Worm (Caenorhabditis elegans) whole organism, young adult: ENCODE data around the gene vnut-1.

ENCODE experiments used
- B0035.1 ChIP-seq: sonication (generic microtip); optimal IDR thresholded peaks from 2 replicates; lab custom pipeline; 2016; ENCODE audit warnings: missing genetic modification characterization, mild to moderate bottlenecking, missing compliant biosample characterization, missing genotype, missing genetic modification reagents
- C06A6.2 ChIP-seq: fragments of 200-800 bp; sonication (Bioruptor generic); conservative IDR thresholded peaks from 2 replicates; pipeline ENCODE4 v1.3.6; 2022; ENCODE audit warnings: missing genetic modification characterization, missing compliant biosample characterization
- F39B2.1 ChIP-seq: fragments of 200-800 bp; sonication (Bioruptor generic); IDR thresholded peaks from 2 replicates; pipeline ENCODE4 v1.3.6; 2022; ENCODE audit warnings: missing genetic modification reagents, missing genetic modification characterization, missing compliant biosample characterization
- F52B5.7 ChIP-seq: sonication (generic microtip); optimal IDR thresholded peaks from 2 replicates; lab custom pipeline; 2016; ENCODE audit warnings: mild to moderate bottlenecking, missing genetic modification characterization, missing compliant biosample characterization
- F57A8.1 ChIP-seq: fragments of 200-800 bp; sonication (Bioruptor generic); optimal IDR thresholded peaks from 2 replicates; lab custom pipeline; 2018; ENCODE audit warnings: mild to moderate bottlenecking, missing genetic modification characterization, moderate library complexity, missing compliant biosample characterization
- F57C9.4 ChIP-seq: sonication (generic microtip); optimal IDR thresholded peaks from 2 replicates; lab custom pipeline; 2017; ENCODE audit warnings: mild to moderate bottlenecking, missing genetic modification characterization, missing compliant biosample characterization
- T07F8.4 ChIP-seq: sonication (generic microtip); optimal IDR thresholded peaks from 2 replicates; lab custom pipeline; 2016; ENCODE audit warnings: mild to moderate bottlenecking, missing genetic modification characterization, moderate library complexity, missing compliant biosample characterization
- Y53F4B.3 ChIP-seq: fragments of 200-800 bp; sonication (Bioruptor generic); IDR thresholded peaks from 2 replicates; pipeline ENCODE4 v1.3.6; 2022; ENCODE audit warnings: missing genetic modification reagents, missing genetic modification characterization, missing compliant biosample characterization
- Y67H2A.10 ChIP-seq: fragments of 200-800 bp; sonication (Bioruptor generic); conservative IDR thresholded peaks from 2 replicates; pipeline ENCODE4 v1.3.6; 2022; ENCODE audit warnings: missing genetic modification reagents, missing genetic modification characterization, missing compliant biosample characterization
- ZK185.1 ChIP-seq: sonication (generic microtip); optimal IDR thresholded peaks from 2 replicates; lab custom pipeline; 2016; ENCODE audit warnings: mild to moderate bottlenecking, missing genetic modification characterization, missing compliant biosample characterization; ENCODE audit not compliant: poor library complexity, severe bottlenecking
- akir-1 ChIP-seq: fragments of 200-800 bp; sonication (Bioruptor generic); optimal IDR thresholded peaks from 2 replicates; lab custom pipeline; 2018; ENCODE audit warnings: mild to moderate bottlenecking, missing genetic modification characterization, moderate library complexity, missing compliant biosample characterization
- ama-1 ChIP-seq, 3 experiments: fragments of 150-350 bp in 1 of 3; sonication (generic microtip) in 2 of 3; optimal IDR thresholded peaks; 2 replicates each; lab custom pipeline; 2014 to 2018; ENCODE audit warnings: missing biosample characterization in 2 of 3, missing genetic modification characterization in 2 of 3, missing genetic modification reagents in 2 of 3
- aptf-2 ChIP-seq: fragments of 200-800 bp; sonication (Bioruptor generic); conservative IDR thresholded peaks from 2 replicates; pipeline ENCODE4 v1.3.6; 2022; ENCODE audit warnings: missing genetic modification reagents, missing genetic modification characterization, missing compliant biosample characterization
- aptf-3 ChIP-seq: fragments of 200-800 bp; sonication (Bioruptor generic); IDR thresholded peaks from 2 replicates; pipeline ENCODE4 v1.3.6; 2022; ENCODE audit warnings: missing genetic modification characterization, missing compliant biosample characterization
- attf-6 ChIP-seq: fragments of 200-800 bp; sonication (Bioruptor generic); IDR thresholded peaks from 2 replicates; pipeline ENCODE4 v1.3.6; 2022; ENCODE audit warnings: missing genetic modification reagents, missing genetic modification characterization, missing compliant biosample characterization
- bed-1 ChIP-seq: fragments of 200-800 bp; sonication (Bioruptor generic); IDR thresholded peaks from 2 replicates; pipeline ENCODE4 v1.3.6; 2022; ENCODE audit warnings: missing genetic modification reagents, missing genetic modification characterization, missing compliant biosample characterization
- bed-2 ChIP-seq: fragments of 200-800 bp; sonication (Bioruptor generic); IDR thresholded peaks from 2 replicates; pipeline ENCODE4 v1.3.6; 2022; ENCODE audit warnings: missing genetic modification reagents, missing genetic modification characterization, missing compliant biosample characterization
- ccch-3 ChIP-seq: fragments of 200-800 bp; sonication (Bioruptor generic); optimal IDR thresholded peaks from 2 replicates; lab custom pipeline; 2018; ENCODE audit warnings: mild to moderate bottlenecking, missing genetic modification characterization, missing compliant biosample characterization
- cebp-1 ChIP-seq, 2 experiments: fragments of 200-800 bp in 1 of 2; sonication (Bioruptor generic) in 1 of 2; sonication (generic microtip) in 1 of 2; IDR thresholded peaks in 1 of 2; optimal IDR thresholded peaks in 1 of 2; 2 replicates each; pipeline versions ENCODE4 v1.3.6 to Lab custom; 2017 to 2022; ENCODE audit warnings: missing compliant biosample characterization in 2 of 2, missing genetic modification characterization in 2 of 2, mild to moderate bottlenecking in 1 of 2, missing genetic modification reagents in 1 of 2, moderate library complexity in 1 of 2
- ceh-40 ChIP-seq: fragments of 200-800 bp; sonication (Bioruptor generic); IDR thresholded peaks from 2 replicates; pipeline ENCODE4 v1.3.6; 2022; ENCODE audit warnings: missing genetic modification characterization, missing compliant biosample characterization
- ceh-91 ChIP-seq: fragments of 200-800 bp; sonication (Bioruptor generic); IDR thresholded peaks from 2 replicates; pipeline ENCODE4 v1.3.6; 2022; ENCODE audit warnings: missing genetic modification reagents, missing genetic modification characterization, missing compliant biosample characterization
- chd-7 ChIP-seq: sonication (generic microtip); optimal IDR thresholded peaks from 2 replicates; lab custom pipeline; 2016; ENCODE audit warnings: mild to moderate bottlenecking, missing genetic modification characterization, moderate library complexity, missing compliant biosample characterization
- efl-1 ChIP-seq: fragments of 150-350 bp; optimal IDR thresholded peaks from 2 replicates; lab custom pipeline; 2014; ENCODE audit warnings: missing biosample characterization, missing genetic modification reagents, missing genetic modification characterization
- egl-44 ChIP-seq: fragments of 200-800 bp; sonication (Bioruptor generic); IDR thresholded peaks from 2 replicates; pipeline ENCODE4 v1.3.6; 2022; ENCODE audit warnings: missing genetic modification reagents, missing genetic modification characterization, missing compliant biosample characterization
- egrh-3 ChIP-seq: fragments of 200-800 bp; sonication (Bioruptor generic); IDR thresholded peaks from 2 replicates; pipeline ENCODE4 v1.3.6; 2022; ENCODE audit warnings: missing genetic modification reagents, missing genetic modification characterization, missing compliant biosample characterization
- ekl-4 ChIP-seq: fragments of 200-800 bp; sonication (Bioruptor generic); IDR thresholded peaks from 2 replicates; pipeline ENCODE4 v1.3.6; 2022; ENCODE audit warnings: missing genetic modification reagents, missing genetic modification characterization, missing compliant biosample characterization
- him-1 ChIP-seq: sonication (generic microtip); optimal IDR thresholded peaks from 2 replicates; lab custom pipeline; 2016; ENCODE audit warnings: missing genotype, missing genetic modification reagents, missing genetic modification characterization, missing compliant biosample characterization
- hmg-20 ChIP-seq: fragments of 200-800 bp; sonication (Bioruptor generic); IDR thresholded peaks from 2 replicates; pipeline ENCODE4 v1.3.6; 2022; ENCODE audit warnings: missing genetic modification reagents, missing genetic modification characterization, missing compliant biosample characterization
- hsf-1 ChIP-seq: fragments of 200-800 bp; sonication (Bioruptor generic); IDR thresholded peaks from 2 replicates; pipeline ENCODE4 v1.3.6; 2022; ENCODE audit warnings: missing genetic modification reagents, missing genetic modification characterization, missing compliant biosample characterization
- lin-40 ChIP-seq: sonication (generic microtip); optimal IDR thresholded peaks from 2 replicates; lab custom pipeline; 2016; ENCODE audit warnings: missing genetic modification characterization, mild to moderate bottlenecking, missing compliant biosample characterization, missing genotype, missing genetic modification reagents
- lir-1 ChIP-seq: fragments of 200-800 bp; sonication (Bioruptor generic); conservative IDR thresholded peaks from 2 replicates; pipeline ENCODE4 v1.3.6; 2022; ENCODE audit warnings: missing genetic modification reagents, missing genetic modification characterization, missing compliant biosample characterization
- lsl-1 ChIP-seq: fragments of 200-800 bp; sonication (Bioruptor generic); optimal IDR thresholded peaks from 2 replicates; lab custom pipeline; 2018; ENCODE audit warnings: mild to moderate bottlenecking, missing genetic modification characterization, moderate library complexity, missing compliant biosample characterization
- madf-10 ChIP-seq: sonication (generic microtip); optimal IDR thresholded peaks from 2 replicates; lab custom pipeline; 2016; ENCODE audit warnings: mild to moderate bottlenecking, missing genetic modification characterization, missing compliant biosample characterization
- mcd-1 ChIP-seq: fragments of 200-800 bp; sonication (Bioruptor generic); IDR thresholded peaks from 2 replicates; pipeline ENCODE4 v1.3.6; 2022; ENCODE audit warnings: missing genetic modification reagents, missing genetic modification characterization, missing compliant biosample characterization
- nhr-27 ChIP-seq: fragments of 200-800 bp; sonication (Bioruptor generic); optimal IDR thresholded peaks from 2 replicates; lab custom pipeline; 2018; ENCODE audit warnings: mild to moderate bottlenecking, missing genetic modification characterization, moderate library complexity, missing compliant biosample characterization
- pha-4 ChIP-seq: fragments of 150-350 bp; sonication (generic microtip); optimal IDR thresholded peaks from 2 replicates; lab custom pipeline; 2014; ENCODE audit warnings: missing biosample characterization, missing genetic modification reagents, missing genetic modification characterization
- rcor-1 ChIP-seq: fragments of 200-800 bp; sonication (Bioruptor generic); IDR thresholded peaks from 2 replicates; pipeline ENCODE4 v1.3.6; 2022; ENCODE audit warnings: missing genetic modification reagents, missing genetic modification characterization, missing compliant biosample characterization
- sdz-38 ChIP-seq: sonication (generic microtip); optimal IDR thresholded peaks from 2 replicates; lab custom pipeline; 2016; ENCODE audit warnings: missing genotype, missing genetic modification characterization, missing compliant biosample characterization
- snpc-1.3 ChIP-seq: sonication (generic microtip); optimal IDR thresholded peaks from 2 replicates; lab custom pipeline; 2017; ENCODE audit warnings: missing genetic modification characterization, mild to moderate bottlenecking, missing compliant biosample characterization, antibody characterized with exemption, moderate library complexity, missing genotype, missing genetic modification reagents; ENCODE audit not compliant: insufficient read depth
- tbp1 ChIP-seq: fragments of 200-800 bp; sonication (Bioruptor generic); optimal IDR thresholded peaks from 2 replicates; lab custom pipeline; 2018; ENCODE audit warnings: mild to moderate bottlenecking, missing genetic modification characterization, missing compliant biosample characterization
- tbx-9 ChIP-seq: sonication (generic microtip); optimal IDR thresholded peaks from 2 replicates; lab custom pipeline; 2016; ENCODE audit warnings: borderline replicate concordance, missing genetic modification characterization, inconsistent platforms, missing compliant biosample characterization
- unc-130 ChIP-seq: sonication (generic microtip); optimal IDR thresholded peaks from 2 replicates; lab custom pipeline; 2016; ENCODE audit warnings: missing genetic modification reagents, missing genetic modification characterization, missing compliant biosample characterization
- ztf-22 ChIP-seq: fragments of 200-800 bp; sonication (Bioruptor generic); optimal IDR thresholded peaks from 2 replicates; lab custom pipeline; 2018; ENCODE audit warnings: mild to moderate bottlenecking, missing genetic modification characterization, moderate library complexity, missing compliant biosample characterization
- ztf-26 ChIP-seq: sonication (generic microtip); optimal IDR thresholded peaks from 2 replicates; lab custom pipeline; 2017; ENCODE audit warnings: missing genetic modification characterization, missing compliant biosample characterization
- ztf-28 ChIP-seq: fragments of 200-800 bp; sonication (Bioruptor generic); IDR thresholded peaks from 2 replicates; pipeline ENCODE4 v1.3.6; 2022; ENCODE audit warnings: missing genetic modification reagents, missing genetic modification characterization, missing compliant biosample characterization
- ztf-3 ChIP-seq: fragments of 200-800 bp; sonication (Bioruptor generic); optimal IDR thresholded peaks from 2 replicates; lab custom pipeline; 2018; ENCODE audit warnings: mild to moderate bottlenecking, missing genetic modification characterization, missing compliant biosample characterization
- ztf-6 ChIP-seq: fragments of 200-800 bp; sonication (Bioruptor generic); IDR thresholded peaks from 2 replicates; pipeline ENCODE4 v1.3.6; 2022; ENCODE audit warnings: missing genetic modification reagents, missing genetic modification characterization, missing compliant biosample characterization

vnut-1 gene

ce11 chrII:14496809-14497208, 7.2 kb downstream of the vnut-1 start (continued):
- TF ChIP-seq unc-130 (GFP tag; lab: Kevin White, UChicago): peak; percentile 57
- peak; percentile 87 for TF ChIP-seq ZK185.1
- TF ChIP-seq F57C9.4 (tag; lab: Kevin White, UChicago): peak; percentile 76
- TF ChIP-seq ekl-4 (GFP tag; lab: Robert Waterston, UW): peak; percentile 89
- TF ChIP-seq ztf-3 (GFP tag; lab: Kevin White, UChicago): peak; percentile 8
- peak; percentile 74 for TF ChIP-seq ztf-22 (GFP tag; lab: Kevin White, UChicago)
- no peak for TF ChIP-seq ccch-3 (GFP tag; lab: Kevin White, UChicago)
- no peak for TF ChIP-seq bed-1 (GFP tag; lab: Robert Waterston, UW)
- TF ChIP-seq attf-6 (GFP tag; lab: Robert Waterston, UW): 0 out of 2 replicates have a peak, but pooled peaks have one; percentile 66
- TF ChIP-seq egl-44 (GFP tag; lab: Robert Waterston, UW): peak; percentile 94
- TF ChIP-seq tbx-9 (tag; lab: Kevin White, UChicago): peak; percentile 59
- TF ChIP-seq B0035.1 (tag; lab: Kevin White, UChicago): peak; percentile 59
- no peak for TF ChIP-seq nhr-27 (tag; lab: Kevin White, UChicago)
- TF ChIP-seq lin-40 (tag; lab: Kevin White, UChicago): peak; percentile 83
- TF ChIP-seq Y53F4B.3: no peak; the same call in 1 of the 2 replicates
- TF ChIP-seq ztf-6 (GFP tag; lab: Robert Waterston, UW): peak; percentile 77; the same call in 1 of the 2 replicates
- TF ChIP-seq ama-1 (optimal IDR thresholded peaks at IDR 0.05; lab: Kevin White, UChicago): peak; percentile 9
- peak; percentile 46 to 95 for TF ChIP-seq ama-1 (GFP tag; optimal IDR thresholded peaks at IDR 0.05; lab: Kevin White, UChicago)
- peak; percentile 85 for TF ChIP-seq ceh-40 (GFP tag; lab: Robert Waterston, UW)
- TF ChIP-seq ceh-91 (GFP tag; lab: Robert Waterston, UW): peak; percentile 23; the same call in 1 of the 2 replicates
- TF ChIP-seq ztf-28: peak; percentile 63; the same call in 1 of the 2 replicates
- TF ChIP-seq tbp1 (GFP tag; lab: Kevin White, UChicago): peak; percentile 99
- peak; percentile 92 for TF ChIP-seq snpc-1.3 (tag; lab: Kevin White, UChicago)
- TF ChIP-seq T07F8.4 (tag; lab: Kevin White, UChicago): peak; percentile 91
- peak; percentile 8 for TF ChIP-seq sdz-38 (tag; lab: Kevin White, UChicago)
- peak; percentile 91 for TF ChIP-seq ztf-26 (tag; lab: Kevin White, UChicago)
- peak; percentile 47; the same call in 1 of the 2 replicates for TF ChIP-seq cebp-1 (GFP tag; IDR thresholded peaks at IDR 0.05; lab: Robert Waterston, UW)
- TF ChIP-seq cebp-1 (tag; optimal IDR thresholded peaks at IDR 0.05; lab: Kevin White, UChicago): peak; percentile 85
- TF ChIP-seq egrh-3 (GFP tag; lab: Robert Waterston, UW): peak; percentile 58; the same call in 1 of the 2 replicates
- TF ChIP-seq hmg-20 (GFP tag; lab: Robert Waterston, UW): peak; percentile 78; the same call in 1 of the 2 replicates
- TF ChIP-seq chd-7 (tag; lab: Kevin White, UChicago): peak; percentile 92
- TF ChIP-seq lir-1 (GFP tag; lab: Robert Waterston, UW): peak; percentile 67
- peak; percentile 61; the same call in 1 of the 2 replicates for TF ChIP-seq bed-2 (GFP tag; lab: Robert Waterston, UW)
- no peak for TF ChIP-seq pha-4 (tag; lab: Kevin White, UChicago)
- peak; percentile 71; the same call in 1 of the 2 replicates for TF ChIP-seq hsf-1
- peak; percentile 90 for TF ChIP-seq madf-10 (tag; lab: Kevin White, UChicago)
- peak; percentile 95 for TF ChIP-seq F52B5.7 (tag; lab: Kevin White, UChicago)
- peak; percentile 88 for TF ChIP-seq akir-1 (GFP tag; lab: Kevin White, UChicago)
- 0 out of 2 replicates have a peak, but pooled peaks have one; percentile 70 for TF ChIP-seq aptf-3 (GFP tag; lab: Robert Waterston, UW)
- TF ChIP-seq F57A8.1 (GFP tag; lab: Kevin White, UChicago): peak; percentile 92
- TF ChIP-seq aptf-2: peak; percentile 72; the same call in 1 of the 2 replicates
- TF ChIP-seq efl-1 (GFP tag; lab: Kevin White, UChicago): peak; percentile 9
- TF ChIP-seq C06A6.2: peak; percentile 66
- peak; percentile 67 for TF ChIP-seq lsl-1 (GFP tag; lab: Kevin White, UChicago)
- TF ChIP-seq F39B2.1 (GFP tag; lab: Robert Waterston, UW): no peak
- TF ChIP-seq mcd-1 (GFP tag; lab: Robert Waterston, UW): peak; percentile 71
- TF ChIP-seq him-1 (tag; lab: Kevin White, UChicago): peak; percentile 95
- peak; percentile 87 for TF ChIP-seq rcor-1 (GFP tag; lab: Robert Waterston, UW)
- peak; percentile 36; the same call in 1 of the 2 replicates for TF ChIP-seq Y67H2A.10
